Fruit fly (Drosophila melanogaster) whole organism, wandering third instar larva: ENCODE results near the gene mTerf3.

Source experiments
- Abd-B ChIP-seq: fragments of >200 bp; optimal IDR thresholded peaks from 2 replicates; lab custom pipeline; 2017; ENCODE audit warnings: missing biosample characterization, missing genetic modification characterization
- CG32264 ChIP-seq: fragments of 200-800 bp; sonication (Bioruptor generic); optimal IDR thresholded peaks from 2 replicates; lab custom pipeline; 2016; ENCODE audit warnings: missing biosample characterization, missing genetic modification characterization
- CG9705 ChIP-seq: fragments of 200-800 bp; sonication (Bioruptor generic); optimal IDR thresholded peaks from 2 replicates; lab custom pipeline; 2018; ENCODE audit warnings: missing biosample characterization, mild to moderate bottlenecking, missing genetic modification characterization
- CrebA ChIP-seq: fragments of 200-800 bp; sonication (Bioruptor generic); optimal IDR thresholded peaks from 2 replicates; lab custom pipeline; 2016; ENCODE audit warnings: missing biosample characterization, mild to moderate bottlenecking, missing genetic modification characterization, borderline replicate concordance
- Dif ChIP-seq: fragments of 200-275, 200-300 bp; sonication (Bioruptor generic); optimal IDR thresholded peaks from 2 replicates; lab custom pipeline; 2018; ENCODE audit warnings: missing biosample characterization, missing genetic modification characterization; ENCODE audit not compliant: partially characterized antibody
- GATAd ChIP-seq: sonication (Bioruptor generic); optimal IDR thresholded peaks from 2 replicates; lab custom pipeline; 2016; ENCODE audit warnings: missing biosample characterization, missing genetic modification characterization
- HLH106 ChIP-seq: fragments of 200-800 bp; optimal IDR thresholded peaks from 3 replicates; lab custom pipeline; 2019; ENCODE audit warnings: missing biosample characterization, mild to moderate bottlenecking, missing genetic modification characterization, moderate library complexity
- Hnf4 ChIP-seq: fragments of 200-800 bp; sonication (Bioruptor generic); optimal IDR thresholded peaks from 2 replicates; lab custom pipeline; 2016; ENCODE audit warnings: missing biosample characterization, mild to moderate bottlenecking, missing genetic modification characterization
- Hr78 ChIP-seq: fragments of >200 bp; optimal IDR thresholded peaks from 2 replicates; lab custom pipeline; 2017; ENCODE audit warnings: missing biosample characterization, missing genetic modification characterization
- Hr83 ChIP-seq: fragments of 200-300 bp; sonication (Bioruptor generic); optimal IDR thresholded peaks from 2 replicates; lab custom pipeline; 2016; ENCODE audit warnings: missing biosample characterization, mild to moderate bottlenecking, missing genetic modification characterization, moderate library complexity; ENCODE audit not compliant: poor library complexity, severe bottlenecking
- Jra ChIP-seq: sonication (Bioruptor generic); optimal IDR thresholded peaks from 2 replicates; lab custom pipeline; 2016; ENCODE audit warnings: missing biosample characterization, missing genetic modification characterization
- Mio ChIP-seq: sonication (Bioruptor generic); optimal IDR thresholded peaks from 2 replicates; lab custom pipeline; 2016; ENCODE audit warnings: missing biosample characterization, missing genetic modification characterization
- Myc ChIP-seq: fragments of >200 bp; optimal IDR thresholded peaks from 2 replicates; lab custom pipeline; 2017
- N ChIP-seq: fragments of >200 bp; optimal IDR thresholded peaks from 2 replicates; lab custom pipeline; 2018; ENCODE audit warnings: missing biosample characterization, missing external identifiers, missing genetic modification characterization
- OdsH ChIP-seq: fragments of 200-800 bp; sonication (Bioruptor generic); optimal IDR thresholded peaks from 2 replicates; lab custom pipeline; 2016; ENCODE audit warnings: missing biosample characterization, mild to moderate bottlenecking, missing genetic modification characterization
- Rel ChIP-seq, 2 experiments: fragments of 200-800 bp; sonication (Bioruptor generic) in 1 of 2; optimal IDR thresholded peaks; 2 replicates in 1 of 2; 3 replicates in 1 of 2; lab custom pipeline; 2016 to 2019; ENCODE audit warnings: mild to moderate bottlenecking in 2 of 2, missing biosample characterization in 2 of 2, missing genetic modification characterization in 2 of 2, moderate library complexity in 1 of 2
- Sp1 ChIP-seq: fragments of 200-800 bp; sonication (Bioruptor generic); optimal IDR thresholded peaks from 3 replicates; lab custom pipeline; 2019; ENCODE audit warnings: missing biosample characterization, mild to moderate bottlenecking, missing genetic modification characterization, moderate library complexity
- Vsx2 ChIP-seq: fragments of 200-300, 225-300 bp; sonication (Bioruptor generic); optimal IDR thresholded peaks from 2 replicates; lab custom pipeline; 2018; ENCODE audit warnings: missing biosample characterization, missing genetic modification characterization; ENCODE audit not compliant: partially characterized antibody
- br ChIP-seq: fragments of 200-800 bp; sonication (Bioruptor generic); optimal IDR thresholded peaks from 2 replicates; lab custom pipeline; 2016; ENCODE audit warnings: missing biosample characterization, missing genetic modification characterization
- dl ChIP-seq, 2 experiments: fragments of 175-275, 200-275 bp in 1 of 2; fragments of 200-275 bp in 1 of 2; sonication (Bioruptor generic); optimal IDR thresholded peaks; lab custom pipeline; 2018; ENCODE audit warnings: mild to moderate bottlenecking in 2 of 2, missing biosample characterization in 2 of 2, missing genetic modification characterization in 2 of 2, moderate library complexity in 2 of 2; ENCODE audit not compliant: partially characterized antibody in 2 of 2, insufficient read depth in 1 of 2
- dmrt93B ChIP-seq: fragments of 200-800 bp; sonication (Bioruptor generic); optimal IDR thresholded peaks from 2 replicates; lab custom pipeline; 2018; ENCODE audit warnings: missing biosample characterization, mild to moderate bottlenecking, missing genetic modification characterization
- dsf ChIP-seq: sonication (Bioruptor generic); optimal IDR thresholded peaks from 2 replicates; lab custom pipeline; 2016; ENCODE audit warnings: missing biosample characterization, missing genetic modification characterization, borderline replicate concordance
- ey ChIP-seq: fragments of 200-800 bp; sonication (Bioruptor generic); optimal IDR thresholded peaks from 2 replicates; lab custom pipeline; 2016; ENCODE audit warnings: missing biosample characterization, missing genetic modification characterization
- foxo ChIP-seq, 2 experiments: fragments of 200-800 bp; sonication (Bioruptor generic); optimal IDR thresholded peaks; 2 replicates in 1 of 2; 3 replicates in 1 of 2; lab custom pipeline; 2016 to 2017; ENCODE audit warnings: missing biosample characterization in 2 of 2, missing genetic modification characterization in 2 of 2
- fru ChIP-seq: fragments of 200-800 bp; sonication (Bioruptor generic); optimal IDR thresholded peaks from 3 replicates; lab custom pipeline; 2016; ENCODE audit warnings: missing biosample characterization, mild to moderate bottlenecking, missing genetic modification characterization
- h ChIP-seq: fragments of 200-800 bp; sonication (Bioruptor generic); optimal IDR thresholded peaks from 3 replicates; lab custom pipeline; 2016; ENCODE audit warnings: missing biosample characterization, mild to moderate bottlenecking, missing genetic modification characterization
- jim ChIP-seq: fragments of 175-275, 200-325 bp; sonication (Bioruptor generic); optimal IDR thresholded peaks from 2 replicates; lab custom pipeline; 2016; ENCODE audit warnings: missing biosample characterization, mild to moderate bottlenecking, missing genetic modification characterization
- lola ChIP-seq: fragments of >200 bp; optimal IDR thresholded peaks from 2 replicates; lab custom pipeline; 2017; ENCODE audit warnings: missing biosample characterization, missing genetic modification characterization
- pan ChIP-seq: fragments of >200 bp; optimal IDR thresholded peaks from 2 replicates; lab custom pipeline; 2017
- psq ChIP-seq: fragments of 200-800 bp; sonication (Bioruptor generic); optimal IDR thresholded peaks from 3 replicates; lab custom pipeline; 2017; ENCODE audit warnings: missing biosample characterization, mild to moderate bottlenecking, missing genetic modification characterization, moderate library complexity
- rgr ChIP-seq: fragments of 200-800 bp; sonication (Bioruptor generic); optimal IDR thresholded peaks from 3 replicates; lab custom pipeline; 2016; ENCODE audit warnings: missing biosample characterization, mild to moderate bottlenecking, missing genetic modification characterization
- sage ChIP-seq: fragments of 200-800 bp; sonication (Bioruptor generic); optimal IDR thresholded peaks from 2 replicates; lab custom pipeline; 2016; ENCODE audit warnings: missing biosample characterization, mild to moderate bottlenecking, missing genetic modification characterization
- sv ChIP-seq: fragments of 200-800 bp; sonication (Bioruptor generic); optimal IDR thresholded peaks from 3 replicates; lab custom pipeline; 2016; ENCODE audit warnings: missing biosample characterization, missing genetic modification characterization
- tai ChIP-seq: sonication (Bioruptor generic); optimal IDR thresholded peaks from 2 replicates; lab custom pipeline; 2016; ENCODE audit warnings: missing biosample characterization, missing genetic modification characterization
- usp ChIP-seq: fragments of >200 bp; optimal IDR thresholded peaks from 2 replicates; lab custom pipeline; 2017; ENCODE audit warnings: missing biosample characterization, missing genetic modification characterization
- woc ChIP-seq: sonication (Bioruptor generic); optimal IDR thresholded peaks from 2 replicates; lab custom pipeline; 2016; ENCODE audit warnings: missing biosample characterization, mild to moderate bottlenecking, missing genetic modification characterization

Gene mTerf3

DNA sequence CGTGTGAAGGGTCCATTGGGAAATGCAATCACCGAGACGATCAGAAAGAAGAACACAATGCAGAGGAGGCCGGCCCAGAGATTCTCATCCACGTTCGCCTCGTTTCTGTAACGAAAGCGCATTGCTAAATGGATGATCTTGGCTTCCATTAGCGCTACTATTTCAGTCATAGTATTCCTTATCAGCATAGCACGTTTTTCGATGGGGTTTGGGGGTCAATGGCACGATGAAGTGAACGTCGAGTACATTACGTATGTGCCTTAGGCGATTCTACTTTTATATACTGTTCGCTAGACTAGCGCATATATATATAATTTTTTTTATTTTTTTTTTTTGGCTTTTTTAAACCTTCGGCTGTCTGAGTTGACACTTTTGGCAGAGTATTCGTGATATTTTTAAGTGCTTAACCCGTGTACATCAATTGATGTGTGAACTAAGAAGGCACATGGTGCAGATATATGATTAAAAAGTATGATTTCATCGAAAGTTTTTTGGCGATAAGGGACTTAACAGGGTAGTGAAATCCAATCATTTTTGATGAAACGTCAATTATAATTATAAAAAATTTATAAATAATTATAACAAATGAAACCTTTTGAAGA, 3.9 kb upstream of the mTerf3 start:
- TF ChIP-seq Dif (GFP tag; lab: Kevin White, UChicago), result no peak
- no peak for TF ChIP-seq sv
- no peak for TF ChIP-seq woc (GFP tag; lab: Kevin White, UChicago)
- no peak for TF ChIP-seq CrebA
- TF ChIP-seq Hr83 (GFP tag; lab: Kevin White, UChicago), result no peak
- TF ChIP-seq fru (GFP tag; lab: Kevin White, UChicago), result no peak
- TF ChIP-seq Rel (GFP tag; optimal IDR thresholded peaks at IDR 0.05; lab: Kevin White, UChicago), result no peak
- no peak for TF ChIP-seq Rel (tag; optimal IDR thresholded peaks at IDR 0.05; lab: Kevin White, UChicago)
- no peak for TF ChIP-seq psq (GFP tag; lab: Kevin White, UChicago)
- no peak for TF ChIP-seq Abd-B (GFP tag; lab: Kevin White, UChicago)
- TF ChIP-seq Hnf4, result no peak
- no peak for TF ChIP-seq h (GFP tag; lab: Kevin White, UChicago)
- TF ChIP-seq, all 38 proteins: peak for 0

DNA sequence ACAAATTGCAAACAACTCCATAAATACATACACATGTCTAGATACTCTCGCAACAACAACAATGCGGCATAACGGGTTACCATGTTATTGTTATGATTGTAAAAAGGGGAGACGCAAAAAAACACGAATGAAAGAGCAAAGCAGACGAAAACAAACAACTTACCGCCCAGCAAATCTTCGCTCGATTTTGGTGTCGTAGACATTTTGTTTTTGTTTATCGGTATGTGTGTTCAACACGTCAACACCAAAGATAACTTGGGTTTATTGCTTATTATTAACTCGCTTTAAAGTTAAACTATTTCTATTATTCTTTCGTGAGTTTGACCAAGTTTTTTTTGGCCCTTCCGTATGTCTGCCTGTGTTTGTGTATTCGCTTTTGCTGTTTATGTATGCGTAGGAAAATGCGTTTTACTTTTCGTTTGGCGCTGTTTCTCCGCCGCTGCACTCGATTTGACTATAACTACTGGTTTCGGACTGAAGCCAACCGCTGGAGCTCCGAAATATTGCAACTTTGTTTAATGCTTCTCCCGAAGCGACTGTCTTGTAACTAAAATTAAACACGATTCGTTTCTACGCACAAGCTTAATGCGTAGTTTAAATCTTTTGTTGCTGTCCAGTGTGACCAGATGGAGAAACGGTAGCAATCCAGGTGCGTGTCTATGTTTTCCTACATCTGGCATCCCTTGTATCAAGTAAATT, 1.6 kb downstream of the mTerf3 start, which contains the start of gene BNIP3:
Gene BNIP3 (minus strand): TSS at position 589 of the 699 bp plus-strand sequence.
- TF ChIP-seq HLH106 (tag; lab: Kevin White, UChicago) (no peak), psq (GFP tag; lab: Kevin White, UChicago) (peak; percentile 98), Sp1 (peak; percentile 32), foxo (GFP tag; optimal IDR thresholded peaks at IDR 0.05; lab: Kevin White, UChicago) (no peak), Rel (GFP tag; optimal IDR thresholded peaks at IDR 0.05; lab: Kevin White, UChicago) (no peak), Rel (tag; optimal IDR thresholded peaks at IDR 0.05; lab: Kevin White, UChicago) (peak; percentile 46), GATAd (GFP tag; lab: Kevin White, UChicago) (no peak), CrebA (no peak), woc (GFP tag; lab: Kevin White, UChicago) (no peak), usp (GFP tag; lab: Kevin White, UChicago) (no peak), fru (GFP tag; lab: Kevin White, UChicago) (peak; percentile 7), br (GFP tag; lab: Kevin White, UChicago) (peak; percentile 17), Hr83 (GFP tag; lab: Kevin White, UChicago) (peak; percentile 46), dl (GFP tag; optimal IDR thresholded peaks at IDR 0.05; lab: Kevin White, UChicago; ENCODE audit: insufficient read depth in 1 of 2, partially characterized antibody in 2 of 2) (peak in 1 of 2 experiments; percentile 21)

DNA sequence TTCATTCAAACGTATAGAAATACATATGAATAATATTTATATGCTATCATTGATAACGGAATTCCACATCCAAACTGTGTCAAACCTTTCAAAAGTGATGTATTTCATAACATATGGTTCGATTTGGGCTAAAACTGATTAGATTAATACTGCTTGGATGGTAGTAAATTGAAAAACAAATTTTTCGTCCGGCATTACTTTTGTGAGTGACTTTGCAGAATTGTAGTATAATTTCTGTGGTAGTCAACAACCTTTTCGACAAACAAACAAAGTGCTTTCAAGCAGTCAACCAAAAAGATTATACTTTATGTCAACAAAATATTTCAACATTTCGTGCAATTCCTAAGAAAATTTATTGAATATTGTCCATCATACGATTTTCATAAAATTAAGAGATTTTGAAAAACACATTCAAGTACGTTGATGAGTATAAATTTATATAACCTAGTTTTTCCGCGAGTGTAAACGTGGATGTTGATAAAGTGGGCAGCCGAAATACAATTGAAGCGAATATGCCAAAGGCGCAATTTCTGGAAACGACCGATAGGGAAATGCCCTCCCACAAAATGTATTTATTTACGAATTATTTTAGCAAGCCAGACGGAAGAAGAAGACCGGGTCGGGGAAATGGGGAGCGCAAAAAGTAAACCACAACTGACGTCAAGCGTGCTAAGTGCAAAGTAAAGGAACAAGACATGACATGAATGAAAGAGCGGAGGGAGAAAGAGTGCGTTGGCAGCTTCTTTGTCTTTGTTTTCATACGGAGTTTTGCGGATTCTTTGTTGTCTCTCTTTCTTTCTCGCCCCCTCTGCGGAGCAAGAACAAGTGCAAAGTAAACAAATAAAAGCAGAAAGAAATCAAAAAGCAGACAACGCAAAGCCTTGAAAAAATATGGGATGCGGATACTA, 2.4 kb downstream of the mTerf3 start:
- TF ChIP-seq sage (GFP tag; lab: Kevin White, UChicago), result no peak
- TF ChIP-seq Abd-B (GFP tag; lab: Kevin White, UChicago), result no peak
- TF ChIP-seq dl (GFP tag; optimal IDR thresholded peaks at IDR 0.05; lab: Kevin White, UChicago; ENCODE audit: insufficient read depth in 1 of 2, partially characterized antibody in 2 of 2), result no peak
- no peak for TF ChIP-seq usp (GFP tag; lab: Kevin White, UChicago)
- TF ChIP-seq Rel (GFP tag; optimal IDR thresholded peaks at IDR 0.05; lab: Kevin White, UChicago), result no peak
- TF ChIP-seq Rel (tag; optimal IDR thresholded peaks at IDR 0.05; lab: Kevin White, UChicago), result peak; percentile 85
- TF ChIP-seq ey (GFP tag; lab: Kevin White, UChicago), result peak; percentile 67
- TF ChIP-seq N, result no peak
- peak; percentile 8 for TF ChIP-seq dmrt93B
- TF ChIP-seq tai (GFP tag; lab: Kevin White, UChicago), result peak; percentile 41
- no peak for TF ChIP-seq Vsx2 (GFP tag; lab: Kevin White, UChicago)
- TF ChIP-seq fru (GFP tag; lab: Kevin White, UChicago), result peak; percentile 78
- no peak for TF ChIP-seq Hr78 (GFP tag; lab: Kevin White, UChicago)
- peak; percentile 82 for TF ChIP-seq jim
- peak; percentile 100 for TF ChIP-seq psq (GFP tag; lab: Kevin White, UChicago)
- TF ChIP-seq woc (GFP tag; lab: Kevin White, UChicago), result peak; percentile 11
- TF ChIP-seq Dif (GFP tag; lab: Kevin White, UChicago), result peak; percentile 36
- TF ChIP-seq Jra (GFP tag; lab: Kevin White, UChicago), result no peak
- TF ChIP-seq foxo (GFP tag; optimal IDR thresholded peaks at IDR 0.05; lab: Kevin White, UChicago), result peak; percentile 56 to 60
- TF ChIP-seq br (GFP tag; lab: Kevin White, UChicago), result peak; percentile 39
- TF ChIP-seq Sp1, result peak; percentile 35
- no peak for TF ChIP-seq Myc (lab: Kevin White, UChicago)
- TF ChIP-seq dsf (GFP tag; lab: Kevin White, UChicago), result no peak
- no peak for TF ChIP-seq sv
- TF ChIP-seq Hnf4, result peak; percentile 24
- no peak for TF ChIP-seq CG9705 (GFP tag; lab: Kevin White, UChicago)
- TF ChIP-seq lola, result no peak
- no peak for TF ChIP-seq GATAd (GFP tag; lab: Kevin White, UChicago)
- TF ChIP-seq CrebA, result no peak
- TF ChIP-seq pan (lab: Kevin White, UChicago), result no peak
- peak; percentile 52 for TF ChIP-seq OdsH (GFP tag; lab: Kevin White, UChicago)
- no peak for TF ChIP-seq CG32264 (GFP tag; lab: Kevin White, UChicago)
- TF ChIP-seq Hr83 (GFP tag; lab: Kevin White, UChicago), result peak; percentile 13
- peak; percentile 32 for TF ChIP-seq h (GFP tag; lab: Kevin White, UChicago)
- TF ChIP-seq Mio, result peak; percentile 11
- TF ChIP-seq rgr (GFP tag; lab: Kevin White, UChicago), result peak; percentile 54
